Fruit fly (Drosophila melanogaster): ENCODE results near the gene CG6959.

CG6959 gene

dm6 chr3R:11806753-11807152, 62.5 kb downstream of the CG6959 start:
- no peak for TF ChIP-seq pan (optimal IDR thresholded peaks at IDR 0.05)
- no peak for TF ChIP-seq Dll (optimal IDR thresholded peaks at IDR 0.05)
- TF ChIP-seq EcR (GFP tag; optimal IDR thresholded peaks at IDR 0.05) = no peak
- no peak for TF ChIP-seq psq (optimal IDR thresholded peaks at IDR 0.05)
- TF ChIP-seq usp (GFP tag; optimal IDR thresholded peaks at IDR 0.05) = no peak
- TF ChIP-seq CG8478 (optimal IDR thresholded peaks at IDR 0.05) = no peak

- no peak for TF ChIP-seq usp (GFP tag; optimal IDR thresholded peaks at IDR 0.05)
- TF ChIP-seq psq (optimal IDR thresholded peaks at IDR 0.05) = no peak
- TF ChIP-seq pan (optimal IDR thresholded peaks at IDR 0.05) = no peak
Measured at dm6 chr3R:11805584-11805983, 63.7 kb downstream of the CG6959 start.

dm6 chr3R:11796780-11797179, 72.5 kb downstream of the CG6959 start, which contains the start of gene Sbf:
Gene Sbf (minus strand): TSS chr3R:11796948.
- TF ChIP-seq CG8478 (optimal IDR thresholded peaks at IDR 0.05) = no peak
- no peak for TF ChIP-seq Dll (optimal IDR thresholded peaks at IDR 0.05)
- TF ChIP-seq EcR (GFP tag; optimal IDR thresholded peaks at IDR 0.05) = no peak
- no peak for TF ChIP-seq psq (optimal IDR thresholded peaks at IDR 0.05)
- TF ChIP-seq pan (optimal IDR thresholded peaks at IDR 0.05) = no peak
- no peak for TF ChIP-seq usp (GFP tag; optimal IDR thresholded peaks at IDR 0.05)

- TF ChIP-seq CG8478 (optimal IDR thresholded peaks at IDR 0.05) (no peak), EcR (GFP tag; optimal IDR thresholded peaks at IDR 0.05) (no peak), Dll (optimal IDR thresholded peaks at IDR 0.05) (no peak), psq (optimal IDR thresholded peaks at IDR 0.05) (no peak), pan (optimal IDR thresholded peaks at IDR 0.05) (no peak), usp (GFP tag; optimal IDR thresholded peaks at IDR 0.05) (no peak)
Measured at dm6 chr3R:11786695-11787226, 82.5 kb downstream of the CG6959 start, which contains the start of the genes prd1 and HisCl1. Gene prd1 (minus strand): TSS chr3R:11787014. Gene HisCl1 (plus strand): TSS chr3R:11787176.

- no peak for TF ChIP-seq usp (GFP tag; optimal IDR thresholded peaks at IDR 0.05)
- no peak for TF ChIP-seq psq (optimal IDR thresholded peaks at IDR 0.05)
- no peak for TF ChIP-seq Dll (optimal IDR thresholded peaks at IDR 0.05)
- no peak for TF ChIP-seq CG8478 (optimal IDR thresholded peaks at IDR 0.05)
- no peak for TF ChIP-seq pan (optimal IDR thresholded peaks at IDR 0.05)
Measured at dm6 chr3R:11780181-11780688, 89.0 kb downstream of the CG6959 start.

- TF ChIP-seq pan (optimal IDR thresholded peaks at IDR 0.05) (no peak), CG8478 (optimal IDR thresholded peaks at IDR 0.05) (no peak), EcR (GFP tag; optimal IDR thresholded peaks at IDR 0.05) (peak; percentile 44 to 96)
Measured at dm6 chr3R:11779357-11780018, 89.8 kb downstream of the CG6959 start.

dm6 chr3R:11778879-11779278, 90.4 kb downstream of the CG6959 start:
- TF ChIP-seq CG8478 (optimal IDR thresholded peaks at IDR 0.05) (no peak), EcR (GFP tag; optimal IDR thresholded peaks at IDR 0.05) (no peak), Dll (optimal IDR thresholded peaks at IDR 0.05) (no peak)

dm6 chr3R:11778012-11778865, 91.0 kb downstream of the CG6959 start:
- TF ChIP-seq CG8478 (optimal IDR thresholded peaks at IDR 0.05) = no peak
- no peak for TF ChIP-seq usp (GFP tag; optimal IDR thresholded peaks at IDR 0.05)
- no peak for TF ChIP-seq psq (optimal IDR thresholded peaks at IDR 0.05)
- TF ChIP-seq pan (optimal IDR thresholded peaks at IDR 0.05) = peak; percentile 97
- TF ChIP-seq EcR (GFP tag; optimal IDR thresholded peaks at IDR 0.05) = no peak
- TF ChIP-seq Dll (optimal IDR thresholded peaks at IDR 0.05) = peak; percentile 35

dm6 chr3R:11777058-11777457, 92.2 kb downstream of the CG6959 start:
- TF ChIP-seq psq (optimal IDR thresholded peaks at IDR 0.05) = no peak

dm6 chr3R:11776068-11776767, 93.0 kb downstream of the CG6959 start:
- TF ChIP-seq pan (optimal IDR thresholded peaks at IDR 0.05) (no peak), Dll (optimal IDR thresholded peaks at IDR 0.05) (no peak), CG8478 (optimal IDR thresholded peaks at IDR 0.05) (no peak)

dm6 chr3R:11775207-11775606, 94.1 kb downstream of the CG6959 start:
- no peak for TF ChIP-seq Dll (optimal IDR thresholded peaks at IDR 0.05)
- TF ChIP-seq psq (optimal IDR thresholded peaks at IDR 0.05) = no peak
- TF ChIP-seq CG8478 (optimal IDR thresholded peaks at IDR 0.05) = no peak
- no peak for TF ChIP-seq EcR (GFP tag; optimal IDR thresholded peaks at IDR 0.05)
- TF ChIP-seq usp (GFP tag; optimal IDR thresholded peaks at IDR 0.05) = no peak
- TF ChIP-seq pan (optimal IDR thresholded peaks at IDR 0.05) = no peak

dm6 chr3R:11773999-11774397, 95.3 kb downstream of the CG6959 start:
- TF ChIP-seq psq (optimal IDR thresholded peaks at IDR 0.05) (no peak), usp (GFP tag; optimal IDR thresholded peaks at IDR 0.05) (no peak), CG8478 (optimal IDR thresholded peaks at IDR 0.05) (no peak), Dll (optimal IDR thresholded peaks at IDR 0.05) (no peak), EcR (GFP tag; optimal IDR thresholded peaks at IDR 0.05) (no peak), pan (optimal IDR thresholded peaks at IDR 0.05) (no peak)

Measured in whole organism.